Worm (Caenorhabditis elegans) whole organism, late embryonic: ENCODE results near the gene rfip-2.

Source experiments
- C08G9.2 ChIP-seq: sonication (generic microtip); optimal IDR thresholded peaks from 2 replicates; lab custom pipeline; 2016; ENCODE audit warnings: mild to moderate bottlenecking, missing genetic modification characterization, moderate library complexity, missing compliant biosample characterization
- K09A11.1 ChIP-seq: sonication (generic microtip); optimal IDR thresholded peaks from 2 replicates; lab custom pipeline; 2017; ENCODE audit warnings: antibody characterized with exemption, mild to moderate bottlenecking, missing genetic modification characterization, missing compliant biosample characterization; ENCODE audit not compliant: insufficient read depth
- ahr-1 ChIP-seq: sonication (generic microtip); optimal IDR thresholded peaks from 2 replicates; lab custom pipeline; 2016; ENCODE audit warnings: missing genetic modification characterization, missing compliant biosample characterization
- ama-1 ChIP-seq: fragments of 150-350 bp; optimal IDR thresholded peaks from 2 replicates; lab custom pipeline; 2014
- fax-1 ChIP-seq: sonication (generic microtip); optimal IDR thresholded peaks from 2 replicates; lab custom pipeline; 2016; ENCODE audit warnings: missing genotype, missing genetic modification characterization, missing compliant biosample characterization
- hlh-30 ChIP-seq: sonication (generic microtip); optimal IDR thresholded peaks from 2 replicates; lab custom pipeline; 2017; ENCODE audit warnings: antibody characterized with exemption, missing genetic modification characterization, missing compliant biosample characterization; ENCODE audit not compliant: insufficient read depth
- nhr-11 ChIP-seq: fragments of 150-350 bp; optimal IDR thresholded peaks from 2 replicates; lab custom pipeline; 2014; ENCODE audit warnings: missing biosample characterization, missing genetic modification characterization
- nhr-232 ChIP-seq: sonication (generic microtip); optimal IDR thresholded peaks from 2 replicates; lab custom pipeline; 2016; ENCODE audit warnings: missing genetic modification characterization, missing compliant biosample characterization
- odd-2 ChIP-seq: sonication (generic microtip); optimal IDR thresholded peaks from 2 replicates; lab custom pipeline; 2017; ENCODE audit warnings: antibody characterized with exemption, mild to moderate bottlenecking, missing genetic modification characterization, missing compliant biosample characterization
- pax-1 ChIP-seq: fragments of 150-350 bp; optimal IDR thresholded peaks from 2 replicates; lab custom pipeline; 2014; ENCODE audit warnings: missing biosample characterization, missing genetic modification characterization
- pha-2 ChIP-seq: sonication (generic microtip); optimal IDR thresholded peaks from 2 replicates; lab custom pipeline; 2017; ENCODE audit warnings: mild to moderate bottlenecking, missing genetic modification characterization, missing compliant biosample characterization
- pqm-1 ChIP-seq: sonication (generic microtip); optimal IDR thresholded peaks from 2 replicates; lab custom pipeline; 2016; ENCODE audit warnings: missing genetic modification characterization, missing compliant biosample characterization
- rnt-1 ChIP-seq: sonication (generic microtip); optimal IDR thresholded peaks from 2 replicates; lab custom pipeline; 2016; ENCODE audit warnings: missing genetic modification characterization, missing compliant biosample characterization
- ztf-16 ChIP-seq: sonication (generic microtip); optimal IDR thresholded peaks from 2 replicates; lab custom pipeline; 2017; ENCODE audit warnings: missing genetic modification characterization, missing compliant biosample characterization

DNA sequence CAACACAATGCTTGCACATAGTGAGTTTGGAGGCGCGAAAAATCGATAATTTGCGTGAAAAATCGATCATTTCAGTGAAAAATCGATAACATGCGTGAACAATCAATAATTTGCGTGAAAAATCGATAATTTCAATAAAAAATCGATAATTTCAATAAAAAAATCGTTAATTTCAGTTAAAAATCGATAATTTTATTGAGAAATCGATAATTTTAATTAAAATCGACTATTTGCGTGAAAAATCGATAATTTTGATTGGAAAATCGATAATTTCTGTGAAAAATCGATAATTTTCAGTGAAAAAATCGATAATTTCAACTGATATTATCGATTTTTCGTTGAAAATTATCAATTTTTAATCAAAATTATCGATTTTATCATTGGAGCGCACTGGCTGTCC lies 416 bp downstream of the rfip-2 start:
- TF ChIP-seq K09A11.1 (tag; lab: Kevin White, UChicago) (no peak), odd-2 (tag; lab: Kevin White, UChicago) (no peak), ahr-1 (tag; lab: Kevin White, UChicago) (no peak), pha-2 (tag; lab: Kevin White, UChicago) (no peak), hlh-30 (tag; lab: Kevin White, UChicago) (no peak), ztf-16 (no peak), pax-1 (tag; lab: Kevin White, UChicago) (no peak), nhr-232 (tag; lab: Kevin White, UChicago) (no peak), fax-1 (tag; lab: Kevin White, UChicago) (no peak), ama-1 (no peak), pqm-1 (tag; lab: Kevin White, UChicago) (no peak), rnt-1 (tag; lab: Kevin White, UChicago) (no peak), C08G9.2 (tag; lab: Kevin White, UChicago) (no peak), nhr-11 (no peak)
